Worm (Caenorhabditis elegans) whole organism, L2 larva: ENCODE measurements around the gene F35G2.3.

Experiments used
- F13H6.1 ChIP-seq: sonication (generic microtip); optimal IDR thresholded peaks from 2 replicates; lab custom pipeline; 2016; ENCODE audit warnings: missing genetic modification characterization, missing compliant biosample characterization
- ceh-82 ChIP-seq: fragments of 150-350 bp; optimal IDR thresholded peaks from 2 replicates; lab custom pipeline; 2014; ENCODE audit warnings: missing biosample characterization, missing genetic modification characterization
- egl-27 ChIP-seq: sonication (generic microtip); optimal IDR thresholded peaks from 3 replicates; lab custom pipeline; 2017; ENCODE audit warnings: missing biosample characterization, missing genetic modification reagents, missing genetic modification characterization
- lsy-2 ChIP-seq, 2 experiments: fragments of 150-350 bp in 1 of 2; sonication (generic microtip) in 1 of 2; optimal IDR thresholded peaks; 2 replicates each; lab custom pipeline; 2014 to 2017; ENCODE audit warnings: missing biosample characterization in 2 of 2, missing genetic modification characterization in 2 of 2
- nhr-77 ChIP-seq: fragments of 150-350 bp; optimal IDR thresholded peaks from 2 replicates; lab custom pipeline; 2014; ENCODE audit warnings: missing biosample characterization, missing genetic modification characterization
- snpc-4 ChIP-seq: fragments of 150-350 bp; optimal IDR thresholded peaks from 2 replicates; lab custom pipeline; 2014; ENCODE audit warnings: missing biosample characterization, missing genetic modification characterization
- unc-39 ChIP-seq: fragments of 150-350 bp; optimal IDR thresholded peaks from 2 replicates; lab custom pipeline; 2014; ENCODE audit warnings: missing biosample characterization, missing genetic modification characterization
- ztf-11 ChIP-seq: sonication (generic microtip); optimal IDR thresholded peaks from 2 replicates; lab custom pipeline; 2017; ENCODE audit warnings: missing biosample characterization, missing genetic modification characterization
- ztf-4 ChIP-seq: fragments of 150-350 bp; optimal IDR thresholded peaks from 2 replicates; lab custom pipeline; 2014; ENCODE audit warnings: missing biosample characterization, missing genetic modification characterization

DNA sequence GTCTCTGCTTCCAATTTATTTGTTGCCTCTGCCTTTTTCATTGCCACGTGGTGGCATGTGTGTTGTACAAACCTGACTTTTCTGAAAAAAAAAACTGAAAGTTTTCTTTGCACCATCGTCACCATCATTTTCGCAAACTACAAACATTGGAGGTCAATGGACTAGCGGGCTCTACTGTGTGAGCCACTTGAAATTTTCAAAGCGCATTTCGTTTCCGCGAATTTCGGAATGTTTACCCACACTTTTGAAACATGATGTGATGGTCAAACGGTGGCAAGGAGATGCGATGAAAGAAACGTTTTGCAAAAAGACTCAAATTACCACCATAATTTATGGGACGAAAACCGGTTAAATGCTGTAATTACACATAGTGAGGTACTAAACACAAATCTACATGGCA, 1.6 kb upstream of the F35G2.3 start:
- TF ChIP-seq F13H6.1 (no peak), ceh-82 (tag; lab: Kevin White, UChicago) (no peak), ztf-11 (tag; lab: Kevin White, UChicago) (no peak), snpc-4 (tag; lab: Kevin White, UChicago) (no peak), nhr-77 (tag; lab: Kevin White, UChicago) (no peak), lsy-2 (tag; optimal IDR thresholded peaks at IDR 0.05; lab: Kevin White, UChicago) (no peak), egl-27 (tag; lab: Kevin White, UChicago) (no peak), unc-39 (no peak), ztf-4 (tag; lab: Kevin White, UChicago) (no peak)
